Worm (Caenorhabditis elegans): ENCODE data around the gene npa-1.

- TF ChIP-seq pat-9 (tag; optimal IDR thresholded peaks at IDR 0.05) (no peak), dmd-4 (tag; optimal IDR thresholded peaks at IDR 0.05; ENCODE audit: borderline replicate concordance) (no peak), ets-4 (tag; optimal IDR thresholded peaks at IDR 0.05) (no peak), fkh-6 (tag; optimal IDR thresholded peaks at IDR 0.05) (no peak), mec-3 (tag; optimal IDR thresholded peaks at IDR 0.05; ENCODE audit: borderline replicate concordance) (no peak), ama-1 (optimal IDR thresholded peaks at IDR 0.05) (no peak), lim-6 (tag; optimal IDR thresholded peaks at IDR 0.05) (no peak), hlh-13 (GFP tag; optimal IDR thresholded peaks at IDR 0.05) (no peak), unc-42 (tag; optimal IDR thresholded peaks at IDR 0.05) (no peak), nhr-11 (tag; optimal IDR thresholded peaks at IDR 0.05) (no peak)
Measured at ce11 chrV:7089217-7089616, 13.6 kb downstream of the npa-1 start.
